Fruit fly (Drosophila melanogaster): Measurements from ENCODE around the gene tow.

tow gene

dm6 chr3L:6963792-6964487, 21.3 kb downstream of the tow start (continued):
- no peak for TF ChIP-seq ato (GFP tag; IDR thresholded peaks at IDR 0.05; ENCODE audit: partially characterized antibody)
- TF ChIP-seq tup (GFP tag; optimal IDR thresholded peaks at IDR 0.05): peak; percentile 19
- peak; percentile 30; the same call in 1 of the 2 replicates for TF ChIP-seq Adf1 (GFP tag; IDR thresholded peaks at IDR 0.05)
- peak; percentile 78 for TF ChIP-seq CG7786 (GFP tag; optimal IDR thresholded peaks at IDR 0.05)
- no peak for TF ChIP-seq D (optimal IDR thresholded peaks at IDR 0.05)
- peak; percentile 81 for TF ChIP-seq D (GFP tag; optimal IDR thresholded peaks at IDR 0.05)
- TF ChIP-seq CG13287 (GFP tag; IDR thresholded peaks at IDR 0.05; ENCODE audit: partially characterized antibody): no peak
- no peak for TF ChIP-seq CG3726 (GFP tag; IDR thresholded peaks at IDR 0.05)
- peak; percentile 75 for TF ChIP-seq crc (GFP tag; optimal IDR thresholded peaks at IDR 0.05)
- TF ChIP-seq luna (GFP tag; optimal IDR thresholded peaks at IDR 0.05): no peak
- TF ChIP-seq Trl (optimal IDR thresholded peaks at IDR 0.05): peak in 1 of 2 experiments; percentile 70
- TF ChIP-seq Trl (GFP tag; optimal IDR thresholded peaks at IDR 0.05): peak; percentile 68
- peak; percentile 86 for TF ChIP-seq cg (GFP tag; optimal IDR thresholded peaks at IDR 0.05)
- peak; percentile 71 for TF ChIP-seq repo (GFP tag; optimal IDR thresholded peaks at IDR 0.05)
- TF ChIP-seq Rfx (GFP tag; IDR thresholded peaks at IDR 0.05): peak; percentile 78
- TF ChIP-seq Ptx1 (GFP tag; IDR thresholded peaks at IDR 0.05): peak; percentile 79
- peak; percentile 84 for TF ChIP-seq CG9727 (GFP tag; optimal IDR thresholded peaks at IDR 0.05)
- peak; percentile 27 for TF ChIP-seq Hand (GFP tag; optimal IDR thresholded peaks at IDR 0.05)
- peak; percentile 52 for TF ChIP-seq dm (GFP tag; optimal IDR thresholded peaks at IDR 0.05)
- peak; percentile 84 to 86 for TF ChIP-seq chif (GFP tag; optimal IDR thresholded peaks at IDR 0.05)
- no peak for TF ChIP-seq da (GFP tag; optimal IDR thresholded peaks at IDR 0.05)
- peak; percentile 61 for TF ChIP-seq MTF-1 (GFP tag; optimal IDR thresholded peaks at IDR 0.05; ENCODE audit: borderline replicate concordance)
- 0 out of 2 replicates have a peak, but pooled peaks have one; percentile 46 for TF ChIP-seq CG16779 (GFP tag; IDR thresholded peaks at IDR 0.05)
- peak; percentile 66 for TF ChIP-seq cato (GFP tag; optimal IDR thresholded peaks at IDR 0.05; ENCODE audit: borderline replicate concordance)
- peak; percentile 95 for TF ChIP-seq Ets65A (GFP tag)
- peak; percentile 79 for TF ChIP-seq CG11723 (GFP tag; optimal IDR thresholded peaks at IDR 0.05)
- no peak for TF ChIP-seq Deaf1 (tag; optimal IDR thresholded peaks at IDR 0.05)
- peak; percentile 50 for TF ChIP-seq CG17186 (GFP tag; optimal IDR thresholded peaks at IDR 0.05)
- peak; percentile 47 for TF ChIP-seq HmgD (GFP tag; optimal IDR thresholded peaks at IDR 0.05)
- TF ChIP-seq stwl (tag; optimal IDR thresholded peaks at IDR 0.05): no peak
- TF ChIP-seq HLH3B (GFP tag; IDR thresholded peaks at IDR 0.05): peak; percentile 70; the same call in 1 of the 2 replicates
- no peak for TF ChIP-seq C15 (GFP tag; IDR thresholded peaks at IDR 0.05)
- TF ChIP-seq CG7556 (GFP tag; optimal IDR thresholded peaks at IDR 0.05): peak; percentile 87
- peak; percentile 46 for TF ChIP-seq salm (tag; optimal IDR thresholded peaks at IDR 0.05)
- TF ChIP-seq CG17361 (GFP tag; IDR thresholded peaks at IDR 0.05): peak; percentile 80
- peak; percentile 35 for TF ChIP-seq CG10274 (GFP tag; optimal IDR thresholded peaks at IDR 0.05)
- peak; percentile 73 for TF ChIP-seq CG1792 (GFP tag; optimal IDR thresholded peaks at IDR 0.05)
- TF ChIP-seq NFAT (GFP tag; IDR thresholded peaks at IDR 0.05): 0 out of 2 replicates have a peak, but pooled peaks have one; percentile 37
- peak; percentile 59 for TF ChIP-seq gcm2 (GFP tag; optimal IDR thresholded peaks at IDR 0.05)
- no peak for TF ChIP-seq cas (GFP tag; IDR thresholded peaks at IDR 0.05)
- TF ChIP-seq sqz (GFP tag; optimal IDR thresholded peaks at IDR 0.05): peak; percentile 30
- no peak for TF ChIP-seq gfzf (GFP tag; optimal IDR thresholded peaks at IDR 0.05)
- peak; percentile 91 for TF ChIP-seq gem (tag; optimal IDR thresholded peaks at IDR 0.05)
- TF ChIP-seq CG6272 (GFP tag; IDR thresholded peaks at IDR 0.05): peak; percentile 52
- TF ChIP-seq nmo (GFP tag; optimal IDR thresholded peaks at IDR 0.05): peak; percentile 86
- peak; percentile 75 for TF ChIP-seq HLH54F (GFP tag; optimal IDR thresholded peaks at IDR 0.05)
- no peak for TF ChIP-seq CG4328 (GFP tag; optimal IDR thresholded peaks at IDR 0.05)
- peak; percentile 73 for TF ChIP-seq NC2α (GFP tag; optimal IDR thresholded peaks at IDR 0.05)
- TF ChIP-seq CG43689 (GFP tag; IDR thresholded peaks at IDR 0.05): 0 out of 2 replicates have a peak, but pooled peaks have one; percentile 30
- TF ChIP-seq CG8944 (GFP tag; optimal IDR thresholded peaks at IDR 0.05): peak; percentile 79
